Fruit fly (Drosophila melanogaster) whole organism, embryonic: Measurements from ENCODE around the gene CG31267.

ENCODE experiments used
- Atf6 ChIP-seq: fragments of 200-800 bp; sonication (Bioruptor generic); IDR thresholded peaks from 2 replicates; pipeline ENCODE4 v1.3.6; 2022; ENCODE audit warnings: missing biosample characterization, missing genetic modification characterization
- CG10267 ChIP-seq: fragments of 200-800 bp; sonication (Bioruptor generic); optimal IDR thresholded peaks from 2 replicates; lab custom pipeline; 2018; ENCODE audit warnings: missing biosample characterization, mild to moderate bottlenecking, missing genetic modification characterization, moderate library complexity
- CG11085 ChIP-seq: fragments of 200-800 bp; sonication (Bioruptor generic); IDR thresholded peaks from 2 replicates; pipeline ENCODE4 v1.3.6; 2022; ENCODE audit warnings: missing biosample characterization, missing genetic modification characterization
- CG11398 ChIP-seq: fragments of 200-800 bp; sonication (Bioruptor generic); optimal IDR thresholded peaks from 2 replicates; lab custom pipeline; 2016; ENCODE audit warnings: missing biosample characterization, missing genetic modification characterization
- CG12391 ChIP-seq: fragments of 200-800 bp; sonication (Bioruptor generic); optimal IDR thresholded peaks from 3 replicates; lab custom pipeline; 2018; ENCODE audit warnings: missing biosample characterization, mild to moderate bottlenecking, missing genetic modification characterization, moderate library complexity
- CG12769 ChIP-seq: fragments of 200-800 bp; sonication (Bioruptor generic); optimal IDR thresholded peaks from 2 replicates; lab custom pipeline; 2019; ENCODE audit warnings: missing biosample characterization, mild to moderate bottlenecking, missing genetic modification characterization, moderate library complexity
- CG13296 ChIP-seq: fragments of 200-800 bp; sonication (Bioruptor generic); optimal IDR thresholded peaks from 3 replicates; lab custom pipeline; 2018; ENCODE audit warnings: missing biosample characterization, mild to moderate bottlenecking, missing genetic modification characterization
- CG14667 ChIP-seq: fragments of 200-800 bp; sonication (Bioruptor generic); IDR thresholded peaks from 2 replicates; pipeline ENCODE4 v1.3.6; 2022; ENCODE audit warnings: missing biosample characterization, missing genetic modification characterization
- CG15479 ChIP-seq: fragments of 200-800 bp; sonication (Bioruptor generic); optimal IDR thresholded peaks from 3 replicates; lab custom pipeline; 2019; ENCODE audit warnings: missing biosample characterization, mild to moderate bottlenecking, missing genetic modification characterization, moderate library complexity
- CG16813 ChIP-seq: fragments of 200-800 bp; sonication (Bioruptor generic); IDR thresholded peaks from 3 replicates; pipeline ENCODE4 v1.3.6; 2022; ENCODE audit warnings: missing biosample characterization, missing genetic modification characterization; ENCODE audit not compliant: partially characterized antibody
- CG18599 ChIP-seq: fragments of 200-800 bp; sonication (Bioruptor generic); optimal IDR thresholded peaks from 3 replicates; lab custom pipeline; 2017; ENCODE audit warnings: missing biosample characterization, missing genetic modification characterization, mild to moderate bottlenecking, moderate library complexity, missing genetic modification reagents
- CG2712 ChIP-seq: fragments of 200-800 bp; optimal IDR thresholded peaks from 3 replicates; lab custom pipeline; 2019; ENCODE audit warnings: missing biosample characterization, mild to moderate bottlenecking, missing genetic modification characterization, moderate library complexity
- CG30403 ChIP-seq: fragments of 200-800 bp; sonication (Bioruptor generic); optimal IDR thresholded peaks from 3 replicates; lab custom pipeline; 2016; ENCODE audit warnings: missing biosample characterization, missing genetic modification characterization
- CG4328 ChIP-seq: fragments of 200-800 bp; sonication (Bioruptor generic); optimal IDR thresholded peaks from 3 replicates; lab custom pipeline; 2017; ENCODE audit warnings: missing biosample characterization, missing genetic modification reagents, missing genetic modification characterization
- CG4707 ChIP-seq: fragments of 200-800 bp; sonication (Bioruptor generic); optimal IDR thresholded peaks from 2 replicates; lab custom pipeline; 2018; ENCODE audit warnings: missing biosample characterization, mild to moderate bottlenecking, missing genetic modification characterization, moderate library complexity
- CG4820 ChIP-seq: fragments of 200-800 bp; sonication (Bioruptor generic); optimal IDR thresholded peaks from 3 replicates; lab custom pipeline; 2016; ENCODE audit warnings: missing biosample characterization, missing genetic modification characterization
- CG6175 ChIP-seq: fragments of 200-800 bp; sonication (Bioruptor generic); IDR thresholded peaks from 3 replicates; pipeline ENCODE4 v1.3.6; 2022; ENCODE audit warnings: missing biosample characterization, missing genetic modification characterization
- CG7271 ChIP-seq: fragments of 200-800 bp; sonication (Bioruptor generic); optimal IDR thresholded peaks from 2 replicates; lab custom pipeline; 2018; ENCODE audit warnings: missing biosample characterization, mild to moderate bottlenecking, missing genetic modification characterization, moderate library complexity
- CG7987 ChIP-seq: fragments of 200-800 bp; sonication (Bioruptor generic); optimal IDR thresholded peaks from 2 replicates; lab custom pipeline; 2018; ENCODE audit warnings: missing biosample characterization, mild to moderate bottlenecking, missing genetic modification characterization, moderate library complexity
- CG8290 ChIP-seq, 3 experiments: fragments of 200-800 bp; sonication (Bioruptor generic); optimal IDR thresholded peaks; 2 replicates each; lab custom pipeline; 2016 to 2019; ENCODE audit warnings: missing biosample characterization in 3 of 3, missing genetic modification characterization in 3 of 3, mild to moderate bottlenecking in 2 of 3, moderate library complexity in 1 of 3
- CG9609 ChIP-seq: fragments of 200-800 bp; sonication (Bioruptor generic); optimal IDR thresholded peaks from 3 replicates; lab custom pipeline; 2016; ENCODE audit warnings: missing biosample characterization, missing genetic modification characterization
- Chrac-16 ChIP-seq: fragments of 200-800 bp; sonication (Bioruptor generic); optimal IDR thresholded peaks from 3 replicates; lab custom pipeline; 2016; ENCODE audit warnings: missing biosample characterization, missing genetic modification characterization
- CkIIα-i1 ChIP-seq: fragments of 200-800 bp; sonication (Bioruptor generic); IDR thresholded peaks from 2 replicates; pipeline ENCODE4 v1.3.6; 2022; ENCODE audit warnings: missing biosample characterization, missing genetic modification characterization
- Dll ChIP-seq: fragments of 200-800 bp; sonication (Bioruptor generic); IDR thresholded peaks from 4 replicates; pipeline ENCODE4 v1.3.6; 2022; ENCODE audit warnings: missing biosample characterization, missing genetic modification characterization; ENCODE audit not compliant: partially characterized antibody
- Fer2 ChIP-seq: fragments of 200-800 bp; sonication (Bioruptor generic); optimal IDR thresholded peaks from 2 replicates; lab custom pipeline; 2018; ENCODE audit warnings: missing biosample characterization, mild to moderate bottlenecking, missing genetic modification characterization, moderate library complexity
- HLH54F ChIP-seq: fragments of 200-800 bp; sonication (Bioruptor generic); optimal IDR thresholded peaks from 3 replicates; lab custom pipeline; 2016; ENCODE audit warnings: missing biosample characterization, missing genetic modification characterization
- HmgD ChIP-seq: fragments of 200-800 bp; sonication (Bioruptor generic); optimal IDR thresholded peaks from 3 replicates; lab custom pipeline; 2016; ENCODE audit warnings: missing biosample characterization, missing genetic modification characterization
- Hr78 ChIP-seq, 2 experiments: fragments of 200-800 bp in 1 of 2; fragments of >200 bp in 1 of 2; sonication (Bioruptor generic) in 1 of 2; optimal IDR thresholded peaks; 2 replicates each; lab custom pipeline; 2017 to 2019; ENCODE audit warnings: missing biosample characterization in 2 of 2, missing genetic modification characterization in 2 of 2, mild to moderate bottlenecking in 1 of 2, moderate library complexity in 1 of 2
- Spps ChIP-seq: fragments of 200-800 bp; sonication (Bioruptor generic); optimal IDR thresholded peaks from 2 replicates; lab custom pipeline; 2018; ENCODE audit warnings: missing biosample characterization, mild to moderate bottlenecking, missing genetic modification characterization
- amos ChIP-seq: fragments of 200-800 bp; sonication (Bioruptor generic); IDR thresholded peaks from 2 replicates; pipeline ENCODE4 v1.3.6; 2022; ENCODE audit warnings: missing biosample characterization, missing genetic modification characterization; ENCODE audit not compliant: partially characterized antibody
- ato ChIP-seq: fragments of 200-800 bp; sonication (Bioruptor generic); IDR thresholded peaks from 2 replicates; pipeline ENCODE4 v1.3.6; 2022; ENCODE audit warnings: missing biosample characterization, missing genetic modification characterization; ENCODE audit not compliant: partially characterized antibody
- az2 ChIP-seq: fragments of 200-800 bp; sonication (Bioruptor generic); optimal IDR thresholded peaks from 3 replicates; lab custom pipeline; 2016; ENCODE audit warnings: missing biosample characterization, missing genetic modification characterization
- bsh ChIP-seq, 2 experiments: fragments of 200-800 bp; sonication (Bioruptor generic); optimal IDR thresholded peaks; 2 replicates each; lab custom pipeline; 2017 to 2018; ENCODE audit warnings: mild to moderate bottlenecking in 2 of 2, missing biosample characterization in 2 of 2, missing genetic modification characterization in 2 of 2, moderate library complexity in 1 of 2
- emc ChIP-seq: fragments of 200-800 bp; sonication (Bioruptor generic); optimal IDR thresholded peaks from 2 replicates; lab custom pipeline; 2016; ENCODE audit warnings: missing biosample characterization, missing genetic modification characterization
- ftz-f1 ChIP-seq: fragments of 200-800 bp; sonication (Bioruptor generic); optimal IDR thresholded peaks from 2 replicates; lab custom pipeline; 2016; ENCODE audit warnings: missing biosample characterization, missing genetic modification characterization
- hbn ChIP-seq: fragments of 200-800 bp; sonication (Bioruptor generic); IDR thresholded peaks from 2 replicates; pipeline ENCODE4 v1.3.6; 2022; ENCODE audit warnings: missing biosample characterization, missing genetic modification characterization; ENCODE audit not compliant: partially characterized antibody
- inv ChIP-seq: fragments of 200-800 bp; sonication (Bioruptor generic); IDR thresholded peaks from 2 replicates; pipeline ENCODE4 v1.3.6; 2022; ENCODE audit warnings: missing biosample characterization, missing genetic modification characterization; ENCODE audit not compliant: partially characterized antibody
- kah ChIP-seq: fragments of 200-800 bp; sonication (Bioruptor generic); optimal IDR thresholded peaks from 2 replicates; lab custom pipeline; 2018; ENCODE audit warnings: missing biosample characterization, mild to moderate bottlenecking, missing genetic modification characterization
- ken ChIP-seq: fragments of 200-800 bp; sonication (Bioruptor generic); IDR thresholded peaks from 3 replicates; pipeline ENCODE4 v1.3.6; 2022; ENCODE audit warnings: missing biosample characterization, missing genetic modification characterization
- luna ChIP-seq: fragments of 200-800 bp; sonication (Bioruptor generic); optimal IDR thresholded peaks from 2 replicates; lab custom pipeline; 2016; ENCODE audit warnings: missing biosample characterization, missing genetic modification characterization
- mirr ChIP-seq: fragments of 200-800 bp; sonication (Bioruptor generic); optimal IDR thresholded peaks from 3 replicates; lab custom pipeline; 2018; ENCODE audit warnings: missing biosample characterization, mild to moderate bottlenecking, missing genetic modification characterization
- nerfin-1 ChIP-seq: fragments of 200-800 bp; sonication (Bioruptor generic); optimal IDR thresholded peaks from 3 replicates; lab custom pipeline; 2019; ENCODE audit warnings: missing biosample characterization, mild to moderate bottlenecking, missing genetic modification characterization, moderate library complexity
- p53 ChIP-seq: fragments of 200-800 bp; sonication (Bioruptor generic); optimal IDR thresholded peaks from 2 replicates; lab custom pipeline; 2016; ENCODE audit warnings: missing biosample characterization, missing genetic modification characterization
- pum ChIP-seq: fragments of 200-800 bp; sonication (Bioruptor generic); optimal IDR thresholded peaks from 2 replicates; lab custom pipeline; 2016; ENCODE audit warnings: missing biosample characterization, missing genetic modification characterization
- rib ChIP-seq: fragments of 200-800 bp; sonication (Bioruptor generic); IDR thresholded peaks from 2 replicates; pipeline ENCODE4 v1.3.6; 2022; ENCODE audit warnings: missing biosample characterization, missing genetic modification characterization
- shn ChIP-seq: fragments of 200-800 bp; sonication (Bioruptor generic); optimal IDR thresholded peaks from 3 replicates; lab custom pipeline; 2016; ENCODE audit warnings: missing biosample characterization, missing genetic modification characterization
- stwl ChIP-seq: fragments of 200-800 bp; sonication (Bioruptor generic); optimal IDR thresholded peaks from 3 replicates; lab custom pipeline; 2018; ENCODE audit warnings: missing biosample characterization, mild to moderate bottlenecking, missing genetic modification characterization, moderate library complexity
- zf30C ChIP-seq: fragments of 200-800 bp; sonication (Bioruptor generic); optimal IDR thresholded peaks from 3 replicates; lab custom pipeline; 2018; ENCODE audit warnings: missing biosample characterization, mild to moderate bottlenecking, missing genetic modification characterization

Gene CG31267

DNA sequence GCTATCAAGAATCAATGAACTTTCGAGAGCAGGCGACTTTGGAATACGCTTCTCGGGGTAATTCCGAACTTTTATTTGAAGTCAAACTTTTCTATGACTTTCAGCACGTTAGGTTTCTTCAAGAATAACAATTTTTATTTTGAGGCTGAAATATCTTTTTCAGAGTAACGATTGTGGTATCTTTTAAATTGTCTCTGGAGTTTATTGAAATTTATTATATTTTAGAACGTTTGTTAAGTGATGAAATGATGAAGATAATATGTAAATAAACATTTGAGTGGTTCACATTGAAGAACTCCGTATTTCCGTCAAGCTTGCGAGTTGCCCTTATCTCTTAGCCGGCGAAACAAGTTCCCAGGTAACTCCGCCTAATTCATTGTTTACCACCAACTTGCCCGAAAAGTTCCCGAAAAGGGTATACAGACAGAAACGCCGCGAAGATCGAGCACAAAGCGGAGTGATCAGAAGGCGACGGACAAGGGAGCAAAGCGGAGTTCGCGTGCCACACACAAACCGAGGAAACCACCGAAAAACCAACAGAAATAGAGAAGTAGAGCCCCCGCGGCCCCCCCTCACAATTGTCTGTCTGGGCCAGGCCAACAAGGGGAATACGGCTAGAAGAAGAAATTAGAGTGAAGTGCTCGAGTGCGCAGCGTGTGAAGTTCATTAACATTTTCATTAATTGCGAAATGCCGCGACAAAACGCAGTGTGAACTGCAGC lies 16.2 kb upstream of the CG31267 start (continued):
- no peak for TF ChIP-seq emc
- TF ChIP-seq kah (GFP tag; lab: Kevin White, UChicago): no peak
- no peak for TF ChIP-seq CG18599 (GFP tag; lab: Kevin White, UChicago)
- no peak for TF ChIP-seq luna (GFP tag; lab: Kevin White, UChicago)
- peak; percentile 29 for TF ChIP-seq CG12391 (tag; lab: Kevin White, UChicago)
- TF ChIP-seq CG2712: peak; percentile 68
- TF ChIP-seq Hr78 (GFP tag; optimal IDR thresholded peaks at IDR 0.05; lab: Kevin White, UChicago): no peak
- TF ChIP-seq CG7987: no peak
- no peak for TF ChIP-seq stwl (tag; lab: Kevin White, UChicago)
- TF ChIP-seq Spps (tag; lab: Kevin White, UChicago): no peak
- TF ChIP-seq az2 (GFP tag; lab: Kevin White, UChicago): peak; percentile 29
- TF ChIP-seq Chrac-16 (GFP tag; lab: Kevin White, UChicago): no peak
- no peak for TF ChIP-seq CG15479
- TF ChIP-seq Dll (GFP tag; lab: Robert Waterston, UW): no peak
- no peak for TF ChIP-seq ato (GFP tag; lab: Robert Waterston, UW)
- no peak for TF ChIP-seq HLH54F (GFP tag; lab: Kevin White, UChicago)
- TF ChIP-seq CG8290 (GFP tag; optimal IDR thresholded peaks at IDR 0.05; lab: Kevin White, UChicago): no peak
- no peak for TF ChIP-seq CG8290 (tag; optimal IDR thresholded peaks at IDR 0.05; lab: Kevin White, UChicago)
- TF ChIP-seq hbn (GFP tag; lab: Robert Waterston, UW): no peak
- TF ChIP-seq amos (GFP tag; lab: Robert Waterston, UW): no peak
- TF ChIP-seq p53 (GFP tag; lab: Kevin White, UChicago): no peak
- TF ChIP-seq ftz-f1: no peak
- no peak for TF ChIP-seq CkIIα-i1 (GFP tag; lab: Robert Waterston, UW)
- TF ChIP-seq Atf6: no peak
- TF ChIP-seq bsh (GFP tag; optimal IDR thresholded peaks at IDR 0.05; lab: Kevin White, UChicago): peak in 1 of 2 experiments; percentile 55
- no peak for TF ChIP-seq ken
- no peak for TF ChIP-seq CG13296 (GFP tag; lab: Kevin White, UChicago)
- TF ChIP-seq CG7271 (tag; lab: Kevin White, UChicago): no peak
- no peak for TF ChIP-seq shn
- TF ChIP-seq CG4328 (GFP tag; lab: Kevin White, UChicago): no peak
- TF ChIP-seq CG4707: no peak
- TF ChIP-seq CG11398 (GFP tag; lab: Kevin White, UChicago): no peak
- peak; percentile 14 for TF ChIP-seq CG10267
- TF ChIP-seq CG9609: no peak
- peak; percentile 20; the same call in 1 of the 2 replicates for TF ChIP-seq rib (GFP tag; lab: Robert Waterston, UW)
- TF ChIP-seq mirr (GFP tag; lab: Kevin White, UChicago): no peak
- TF ChIP-seq zf30C (GFP tag; lab: Kevin White, UChicago): no peak
- TF ChIP-seq CG6175: no peak
- no peak for TF ChIP-seq CG4820 (GFP tag; lab: Kevin White, UChicago)
- no peak for TF ChIP-seq CG11085 (GFP tag; lab: Robert Waterston, UW)
- no peak for TF ChIP-seq CG16813
- TF ChIP-seq Fer2 (tag; lab: Kevin White, UChicago): no peak
- no peak for TF ChIP-seq nerfin-1 (tag; lab: Kevin White, UChicago)
- peak; percentile 37 for TF ChIP-seq CG30403
- TF ChIP-seq HmgD (GFP tag; lab: Kevin White, UChicago): no peak
- TF ChIP-seq pum (GFP tag; lab: Kevin White, UChicago): peak; percentile 8
- peak; percentile 7 for TF ChIP-seq CG12769 (tag; lab: Kevin White, UChicago)
- no peak for TF ChIP-seq inv (GFP tag; lab: Robert Waterston, UW)
- no peak for TF ChIP-seq CG14667 (GFP tag; lab: Robert Waterston, UW)
